Worm (Caenorhabditis elegans) whole organism, young adult: ENCODE measurements around the gene Y75B8A.7.
A peak's percentile ranks its signal among the peaks of the same experiment; 100 is the strongest.

Experiments
- B0035.1 ChIP-seq: sonication (generic microtip); optimal IDR thresholded peaks from 2 replicates; lab custom pipeline; 2016; ENCODE audit warnings: missing genetic modification characterization, mild to moderate bottlenecking, missing compliant biosample characterization, missing genotype, missing genetic modification reagents
- ama-1 ChIP-seq, 3 experiments: fragments of 150-350 bp in 1 of 3; sonication (generic microtip) in 2 of 3; optimal IDR thresholded peaks; 2 replicates each; lab custom pipeline; 2014 to 2018; ENCODE audit warnings: missing biosample characterization in 2 of 3, missing genetic modification characterization in 2 of 3, missing genetic modification reagents in 2 of 3
- aptf-2 ChIP-seq: fragments of 200-800 bp; sonication (Bioruptor generic); conservative IDR thresholded peaks from 2 replicates; pipeline ENCODE4 v1.3.6; 2022; ENCODE audit warnings: missing genetic modification reagents, missing genetic modification characterization, missing compliant biosample characterization
- aptf-3 ChIP-seq: fragments of 200-800 bp; sonication (Bioruptor generic); IDR thresholded peaks from 2 replicates; pipeline ENCODE4 v1.3.6; 2022; ENCODE audit warnings: missing genetic modification characterization, missing compliant biosample characterization
- attf-5 ChIP-seq: fragments of 200-800 bp; sonication (Bioruptor generic); optimal IDR thresholded peaks from 2 replicates; lab custom pipeline; 2018; ENCODE audit warnings: mild to moderate bottlenecking, missing genetic modification characterization, missing compliant biosample characterization
- bed-1 ChIP-seq: fragments of 200-800 bp; sonication (Bioruptor generic); IDR thresholded peaks from 2 replicates; pipeline ENCODE4 v1.3.6; 2022; ENCODE audit warnings: missing genetic modification reagents, missing genetic modification characterization, missing compliant biosample characterization
- lin-54 ChIP-seq: fragments of 200-800 bp; sonication (Bioruptor generic); optimal IDR thresholded peaks from 2 replicates; lab custom pipeline; 2018; ENCODE audit warnings: mild to moderate bottlenecking, missing genetic modification characterization, missing compliant biosample characterization
- lsy-27 ChIP-seq: sonication (generic microtip); optimal IDR thresholded peaks from 2 replicates; lab custom pipeline; 2017; ENCODE audit warnings: missing genetic modification characterization, mild to moderate bottlenecking, missing compliant biosample characterization, antibody characterized with exemption, missing genotype, borderline replicate concordance; ENCODE audit not compliant: insufficient read depth
- tlf-1 ChIP-seq: fragments of 200-800 bp; sonication (Bioruptor generic); optimal IDR thresholded peaks from 2 replicates; lab custom pipeline; 2018; ENCODE audit warnings: mild to moderate bottlenecking, missing genetic modification characterization, missing compliant biosample characterization

DNA sequence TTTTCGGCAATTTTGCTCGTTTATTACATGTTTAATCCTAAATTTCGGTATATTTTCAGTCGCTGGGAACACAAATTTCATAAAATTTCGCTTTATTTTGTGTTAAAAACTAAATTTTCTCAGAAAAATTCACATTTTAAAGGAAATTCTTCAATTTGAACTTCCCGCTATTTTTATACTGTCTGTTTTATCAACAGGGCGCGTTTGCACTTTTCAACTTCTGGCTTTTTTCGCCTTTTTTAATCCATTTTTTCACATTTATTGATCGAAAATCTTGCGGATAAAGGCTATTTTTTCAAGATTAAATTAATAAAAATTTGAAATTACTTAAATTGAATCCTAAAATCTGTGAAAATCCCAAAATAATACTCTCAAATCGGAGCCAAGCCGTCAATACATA, 542 bp upstream of the Y75B8A.7 start:
- peak; percentile 86 for TF ChIP-seq lin-54
- no peak for TF ChIP-seq ama-1 (optimal IDR thresholded peaks at IDR 0.05; lab: Kevin White, UChicago)
- no peak for TF ChIP-seq ama-1 (GFP tag; optimal IDR thresholded peaks at IDR 0.05; lab: Kevin White, UChicago)
- no peak for TF ChIP-seq lsy-27
- TF ChIP-seq bed-1 (GFP tag; lab: Robert Waterston, UW): no peak
- no peak for TF ChIP-seq aptf-2 (GFP tag; lab: Robert Waterston, UW)
- no peak for TF ChIP-seq attf-5 (GFP tag; lab: Kevin White, UChicago)
- no peak for TF ChIP-seq B0035.1 (tag; lab: Kevin White, UChicago)
- no peak for TF ChIP-seq tlf-1 (GFP tag; lab: Kevin White, UChicago)
- TF ChIP-seq aptf-3: no peak
